Worm (Caenorhabditis elegans) whole organism, midembryonic: ENCODE results near the gene grl-19.

Experiments
- cog-1 ChIP-seq: sonication (generic microtip); optimal IDR thresholded peaks from 2 replicates; lab custom pipeline; 2016; ENCODE audit warnings: missing genetic modification characterization, missing compliant biosample characterization
- flt-1 ChIP-seq: fragments of 200-800 bp; sonication (Bioruptor generic); IDR thresholded peaks from 2 replicates; pipeline ENCODE4 v1.3.6; 2022; ENCODE audit warnings: missing genetic modification characterization, missing compliant biosample characterization
- klf-2 ChIP-seq: fragments of 200-800 bp; sonication (Bioruptor generic); conservative IDR thresholded peaks from 2 replicates; pipeline ENCODE4 v1.3.6; 2022; ENCODE audit warnings: missing genetic modification reagents, missing genetic modification characterization, missing compliant biosample characterization
- med-1 ChIP-seq: sonication (generic microtip); optimal IDR thresholded peaks from 2 replicates; lab custom pipeline; 2017; ENCODE audit warnings: missing genetic modification characterization, mild to moderate bottlenecking, missing compliant biosample characterization, antibody characterized with exemption, missing genetic modification reagents; ENCODE audit not compliant: insufficient read depth
- tab-1 ChIP-seq: fragments of 200-800 bp; sonication (Bioruptor generic); IDR thresholded peaks from 2 replicates; pipeline ENCODE4 v1.3.6; 2022; ENCODE audit warnings: missing genetic modification characterization, missing compliant biosample characterization
- ztf-23 ChIP-seq: fragments of 200-800 bp; sonication (Bioruptor generic); IDR thresholded peaks from 2 replicates; pipeline ENCODE4 v1.3.6; 2022; ENCODE audit warnings: missing genetic modification reagents, missing genetic modification characterization, missing compliant biosample characterization
- ztf-29 ChIP-seq: fragments of 200-800 bp; sonication (Bioruptor generic); IDR thresholded peaks from 2 replicates; pipeline ENCODE4 v1.3.6; 2022; ENCODE audit warnings: missing genetic modification reagents, missing genetic modification characterization, missing compliant biosample characterization

ce11 chrIV:261607-262006, 9.3 kb upstream of the grl-19 start, which contains the start of gene pqbp-1.1:
- TF ChIP-seq flt-1 (GFP tag; lab: Robert Waterston, UW): 0 out of 2 replicates have a peak, but pooled peaks have one; percentile 59
- no peak for TF ChIP-seq cog-1
- TF ChIP-seq ztf-29 (GFP tag; lab: Robert Waterston, UW): no peak
- no peak for TF ChIP-seq ztf-23 (GFP tag; lab: Robert Waterston, UW)
- TF ChIP-seq klf-2: no peak
- TF ChIP-seq tab-1 (GFP tag; lab: Robert Waterston, UW): no peak
- TF ChIP-seq med-1: no peak
